Fruit fly (Drosophila melanogaster) whole organism, adult: ENCODE results near the gene Hmt4-20.

Experiments used
- CG12768 ChIP-seq: fragments of 200-800 bp; sonication (Bioruptor generic); optimal IDR thresholded peaks from 2 replicates; lab custom pipeline; 2017; ENCODE audit warnings: missing biosample characterization, missing genetic modification characterization, mild to moderate bottlenecking, moderate library complexity, missing genetic modification reagents
- CG14711 ChIP-seq: fragments of 200-800 bp; sonication (Bioruptor generic); optimal IDR thresholded peaks from 2 replicates; lab custom pipeline; 2018; ENCODE audit warnings: missing biosample characterization, mild to moderate bottlenecking, missing genetic modification characterization, moderate library complexity
- CG5204 ChIP-seq: fragments of 200-800 bp; sonication (Bioruptor generic); optimal IDR thresholded peaks from 2 replicates; lab custom pipeline; 2016; ENCODE audit warnings: missing biosample characterization, missing genetic modification characterization
- CG7101 ChIP-seq: fragments of 200-800 bp; sonication (Bioruptor generic); optimal IDR thresholded peaks from 2 replicates; lab custom pipeline; 2018; ENCODE audit warnings: missing biosample characterization, mild to moderate bottlenecking, missing genetic modification characterization, moderate library complexity
- cic ChIP-seq: fragments of 200-800 bp; sonication (Bioruptor generic); optimal IDR thresholded peaks from 2 replicates; lab custom pipeline; 2017; ENCODE audit warnings: missing biosample characterization, mild to moderate bottlenecking, missing genetic modification characterization, moderate library complexity
- cnc ChIP-seq, 2 experiments: fragments of >200 bp; optimal IDR thresholded peaks; 2 replicates each; lab custom pipeline; 2017

DNA sequence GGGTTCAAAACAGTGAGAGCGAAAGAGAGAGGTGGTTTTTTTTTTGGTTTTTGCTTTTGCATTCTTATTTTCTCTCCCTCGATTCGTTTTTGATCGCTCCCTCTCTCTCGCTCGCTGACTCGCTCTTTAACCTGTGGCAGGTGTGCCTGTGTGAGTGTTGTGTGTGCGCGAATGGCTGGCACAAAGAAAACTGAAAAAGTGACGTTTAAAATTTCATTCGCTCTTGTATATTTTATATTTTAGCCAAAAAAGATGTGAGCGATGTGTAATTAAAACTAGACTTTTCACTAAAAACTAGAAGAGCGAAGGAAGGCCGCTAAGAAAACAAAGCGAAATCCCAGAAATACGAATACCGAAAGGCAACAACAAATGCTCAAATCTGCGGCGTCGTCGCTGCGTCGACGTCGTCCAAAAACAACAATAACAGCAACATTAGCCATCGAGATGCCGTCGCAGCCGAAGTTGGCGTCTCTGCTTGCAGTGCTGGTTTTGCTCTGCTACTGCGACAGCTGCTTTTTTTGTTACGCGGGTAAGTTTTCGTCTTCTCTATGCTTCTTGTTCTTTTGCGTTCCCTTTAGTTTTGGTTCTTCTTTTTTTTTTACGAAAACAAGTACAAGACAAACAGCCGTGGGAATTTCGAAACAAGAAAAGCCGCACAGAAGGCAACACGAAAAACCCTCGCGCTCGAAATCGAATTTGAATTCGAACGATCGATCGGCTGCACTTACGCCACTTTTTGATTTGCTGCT, 31.7 kb upstream of the Hmt4-20 start:
- TF ChIP-seq cic (GFP tag; lab: Kevin White, UChicago) (no peak), CG12768 (no peak), cnc (optimal IDR thresholded peaks at IDR 0.05; lab: Kevin White, UChicago) (no peak), CG5204 (GFP tag; lab: Kevin White, UChicago) (no peak), CG14711 (no peak), CG7101 (tag; lab: Kevin White, UChicago) (no peak)
